Worm (Caenorhabditis elegans): ENCODE results near the gene D1025.1.

D1025.1 gene

DNA sequence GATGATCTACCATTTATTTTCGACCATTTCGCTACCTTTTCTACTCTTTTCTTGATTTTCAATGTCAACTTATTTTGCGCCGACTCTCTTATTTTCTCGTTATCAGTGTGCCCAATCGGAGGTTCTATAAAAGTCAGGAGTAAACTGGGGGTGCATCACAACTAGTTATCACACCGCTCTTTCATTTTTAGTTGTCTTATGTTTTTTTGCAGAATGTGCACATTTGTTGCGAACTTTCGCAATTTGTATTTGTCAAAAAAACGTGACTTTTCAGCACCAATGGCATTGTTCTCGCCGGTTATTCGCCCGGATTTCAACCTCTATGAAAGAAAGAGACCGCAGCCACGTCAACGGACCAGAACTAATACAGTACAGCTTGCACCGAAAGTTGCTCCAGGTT is 17.1 kb downstream of the D1025.1 start (continued):
- TF ChIP-seq tag-97 (GFP tag; IDR thresholded peaks at IDR 0.05) = no peak
- TF ChIP-seq unc-62 (GFP tag; optimal IDR thresholded peaks at IDR 0.05 in 1 of 2) = no peak
- TF ChIP-seq unc-62 (tag; optimal IDR thresholded peaks at IDR 0.05) = no peak
- TF ChIP-seq daf-19 (GFP tag; conservative IDR thresholded peaks at IDR 0.05) = no peak
- TF ChIP-seq dve-1 (tag; optimal IDR thresholded peaks at IDR 0.05; ENCODE audit: insufficient read depth) = peak; percentile 22
- no peak for TF ChIP-seq spr-3 (GFP tag; optimal IDR thresholded peaks at IDR 0.05)
- no peak for TF ChIP-seq egl-43 (GFP tag; IDR thresholded peaks at IDR 0.05)
- no peak for TF ChIP-seq jun-1 (tag; optimal IDR thresholded peaks at IDR 0.05)
- no peak for TF ChIP-seq D1046.2 (GFP tag; IDR thresholded peaks at IDR 0.05)
- TF ChIP-seq ceh-32 (tag; optimal IDR thresholded peaks at IDR 0.05; ENCODE audit: poor library complexity) = no peak
- no peak for TF ChIP-seq nhr-25 (tag; optimal IDR thresholded peaks at IDR 0.05; ENCODE audit: borderline replicate concordance, insufficient read depth)

DNA sequence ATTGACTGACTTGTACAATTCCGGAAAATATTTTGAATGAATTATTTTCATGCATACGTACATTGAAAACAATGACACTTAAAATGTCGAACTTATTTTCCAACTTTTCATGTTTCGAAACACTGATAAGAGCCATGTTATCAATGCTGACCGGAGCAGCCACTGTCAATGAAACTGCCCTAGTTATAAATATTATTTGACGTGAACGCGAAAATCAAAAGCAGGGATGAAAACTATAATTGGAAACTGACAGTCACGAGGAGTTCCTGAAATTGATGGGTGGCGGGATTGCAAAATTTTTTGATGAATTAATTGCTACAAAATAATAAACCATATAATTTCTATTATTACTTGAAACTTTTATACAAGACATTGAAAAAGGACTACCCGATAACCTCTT is 18.9 kb downstream of the D1025.1 start:
- TF ChIP-seq lin-39 (tag; optimal IDR thresholded peaks at IDR 0.05) = no peak
- no peak for TF ChIP-seq nhr-41 (GFP tag; IDR thresholded peaks at IDR 0.05)
- no peak for TF ChIP-seq T26A8.4 (GFP tag; IDR thresholded peaks at IDR 0.05)
- no peak for TF ChIP-seq cey-2 (tag; optimal IDR thresholded peaks at IDR 0.05; ENCODE audit: borderline replicate concordance, insufficient read depth)
- TF ChIP-seq fkh-10 (GFP tag; optimal IDR thresholded peaks at IDR 0.05) = no peak
- no peak for TF ChIP-seq R02D3.7 (tag; optimal IDR thresholded peaks at IDR 0.05)
- TF ChIP-seq nhr-111 (GFP tag; optimal IDR thresholded peaks at IDR 0.05) = no peak
- TF ChIP-seq pha-4 (GFP tag; IDR thresholded peaks at IDR 0.05) = no peak
- no peak for TF ChIP-seq pha-4 (tag; optimal IDR thresholded peaks at IDR 0.05)
- TF ChIP-seq lsy-2 (tag; optimal IDR thresholded peaks at IDR 0.05) = no peak
- no peak for TF ChIP-seq mdl-1 (tag; optimal IDR thresholded peaks at IDR 0.05)
- TF ChIP-seq Y105C5A.15 (GFP tag; IDR thresholded peaks at IDR 0.05) = no peak
- no peak for TF ChIP-seq sdz-12 (GFP tag; optimal IDR thresholded peaks at IDR 0.05)
- TF ChIP-seq ceh-28 (tag; optimal IDR thresholded peaks at IDR 0.05) = no peak
- TF ChIP-seq F49E8.2 (tag; optimal IDR thresholded peaks at IDR 0.05; ENCODE audit: borderline replicate concordance) = no peak
- no peak for TF ChIP-seq ceh-82 (tag; optimal IDR thresholded peaks at IDR 0.05)
- no peak for TF ChIP-seq tag-97 (GFP tag; IDR thresholded peaks at IDR 0.05)
- no peak for TF ChIP-seq F37D6.2 (tag; optimal IDR thresholded peaks at IDR 0.05)
- TF ChIP-seq F26F4.8 (GFP tag; conservative IDR thresholded peaks at IDR 0.05) = no peak
- TF ChIP-seq mdt-29 (GFP tag; IDR thresholded peaks at IDR 0.05) = no peak
- TF ChIP-seq duxl-1 (tag; optimal IDR thresholded peaks at IDR 0.05; ENCODE audit: poor library complexity) = no peak
- no peak for TF ChIP-seq mes-2 (tag; optimal IDR thresholded peaks at IDR 0.05; ENCODE audit: poor library complexity, severe bottlenecking)
- TF ChIP-seq nhr-6 (tag; optimal IDR thresholded peaks at IDR 0.05) = no peak
- TF ChIP-seq mxl-2 (GFP tag; conservative IDR thresholded peaks at IDR 0.05) = no peak
- no peak for TF ChIP-seq zag-1 (tag; optimal IDR thresholded peaks at IDR 0.05)
- no peak for TF ChIP-seq nhr-77 (tag; optimal IDR thresholded peaks at IDR 0.05)
- TF ChIP-seq aly-2 (tag; optimal IDR thresholded peaks at IDR 0.05) = no peak
- no peak for TF ChIP-seq lir-3 (tag; optimal IDR thresholded peaks at IDR 0.05)
- peak; percentile 39 for TF ChIP-seq nhr-48 (tag; optimal IDR thresholded peaks at IDR 0.05)
- TF ChIP-seq tra-1 (GFP tag; IDR thresholded peaks at IDR 0.05) = peak; percentile 75
- TF ChIP-seq spr-1 (tag; optimal IDR thresholded peaks at IDR 0.05) = no peak
- peak in 1 of 2 experiments; percentile 98 for TF ChIP-seq unc-62 (GFP tag; optimal IDR thresholded peaks at IDR 0.05 in 1 of 2)
- TF ChIP-seq unc-62 (tag; optimal IDR thresholded peaks at IDR 0.05) = no peak
- no peak for TF ChIP-seq mxl-3 (GFP tag; optimal IDR thresholded peaks at IDR 0.05)
- TF ChIP-seq fos-1 (tag; optimal IDR thresholded peaks at IDR 0.05) = no peak
- TF ChIP-seq madf-5 (GFP tag; IDR thresholded peaks at IDR 0.05) = no peak
- no peak for TF ChIP-seq gei-8 (GFP tag; optimal IDR thresholded peaks at IDR 0.05)
- peak; percentile 80 for TF ChIP-seq php-3 (GFP tag; IDR thresholded peaks at IDR 0.05)
- TF ChIP-seq egl-27 (tag; optimal IDR thresholded peaks at IDR 0.05) = no peak
- no peak for TF ChIP-seq F10B5.3 (tag; optimal IDR thresholded peaks at IDR 0.05)
- no peak for TF ChIP-seq dmd-8 (GFP tag; IDR thresholded peaks at IDR 0.05)
- peak; percentile 74 for TF ChIP-seq dve-1 (tag; optimal IDR thresholded peaks at IDR 0.05; ENCODE audit: insufficient read depth)
- TF ChIP-seq ceh-62 (tag; optimal IDR thresholded peaks at IDR 0.05) = no peak

Data from whole organism, L4 larva.